Fruit fly (Drosophila melanogaster) whole organism, embryonic: ENCODE results near the gene ppk.
A peak's percentile ranks its signal among the peaks of the same experiment; 100 is the strongest.

ENCODE experiments used
- Ada2b ChIP-seq: fragments of 200-800 bp; sonication (Bioruptor generic); IDR thresholded peaks from 2 replicates; pipeline ENCODE4 v1.3.6; 2022; ENCODE audit warnings: missing biosample characterization, missing genetic modification characterization
- Bdp1 ChIP-seq: fragments of 200-800 bp; sonication (Bioruptor generic); optimal IDR thresholded peaks from 3 replicates; lab custom pipeline; 2016; ENCODE audit warnings: missing biosample characterization, missing genetic modification characterization
- CG10209 ChIP-seq: fragments of 200-800 bp; sonication (Bioruptor generic); optimal IDR thresholded peaks from 3 replicates; lab custom pipeline; 2017; ENCODE audit warnings: missing biosample characterization, mild to moderate bottlenecking, missing genetic modification characterization, missing genetic modification reagents
- CG10274 ChIP-seq: fragments of 200-800 bp; sonication (Bioruptor generic); optimal IDR thresholded peaks from 3 replicates; lab custom pipeline; 2017; ENCODE audit warnings: missing biosample characterization, mild to moderate bottlenecking, missing genetic modification characterization
- CG11723 ChIP-seq: fragments of 200-800 bp; sonication (Bioruptor generic); optimal IDR thresholded peaks from 2 replicates; lab custom pipeline; 2017; ENCODE audit warnings: missing biosample characterization, mild to moderate bottlenecking, missing genetic modification characterization
- CG12155 ChIP-seq: fragments of 200-800 bp; sonication (Bioruptor generic); optimal IDR thresholded peaks from 3 replicates; lab custom pipeline; 2016; ENCODE audit warnings: missing biosample characterization, missing genetic modification characterization
- CG13775 ChIP-seq: fragments of 200-800 bp; sonication (Bioruptor generic); optimal IDR thresholded peaks from 3 replicates; lab custom pipeline; 2017; ENCODE audit warnings: missing biosample characterization, mild to moderate bottlenecking, missing genetic modification characterization
- CG13894 ChIP-seq: fragments of 200-800 bp; sonication (Bioruptor generic); optimal IDR thresholded peaks from 3 replicates; lab custom pipeline; 2018; ENCODE audit warnings: missing biosample characterization, mild to moderate bottlenecking, missing genetic modification characterization, moderate library complexity
- CG15601 ChIP-seq: fragments of 200-800 bp; sonication (Bioruptor generic); optimal IDR thresholded peaks from 3 replicates; lab custom pipeline; 2019; ENCODE audit warnings: missing biosample characterization, mild to moderate bottlenecking, missing genetic modification characterization, moderate library complexity
- CG1602 ChIP-seq: fragments of 200-800 bp; sonication (Bioruptor generic); optimal IDR thresholded peaks from 3 replicates; lab custom pipeline; 2016; ENCODE audit warnings: missing biosample characterization, missing genetic modification characterization
- CG1832 ChIP-seq: fragments of 200-800 bp; sonication (Bioruptor generic); optimal IDR thresholded peaks from 2 replicates; lab custom pipeline; 2017; ENCODE audit warnings: missing biosample characterization, mild to moderate bottlenecking, missing genetic modification characterization, inconsistent platforms
- CG31441 ChIP-seq: fragments of 200-800 bp; sonication (Bioruptor generic); IDR thresholded peaks from 2 replicates; pipeline ENCODE4 v1.3.6; 2022; ENCODE audit warnings: missing biosample characterization, missing genetic modification characterization
- CG34422 ChIP-seq: fragments of 200-800 bp; sonication (Bioruptor generic); IDR thresholded peaks from 3 replicates; pipeline ENCODE4 v1.3.6; 2022; ENCODE audit warnings: missing biosample characterization, missing genetic modification characterization
- CG42726 ChIP-seq: fragments of 200-800 bp; sonication (Bioruptor generic); IDR thresholded peaks from 2 replicates; pipeline ENCODE4 v1.3.6; 2022; ENCODE audit warnings: missing biosample characterization, missing genetic modification characterization; ENCODE audit not compliant: partially characterized antibody
- CG4328 ChIP-seq: fragments of 200-800 bp; sonication (Bioruptor generic); optimal IDR thresholded peaks from 3 replicates; lab custom pipeline; 2017; ENCODE audit warnings: missing biosample characterization, missing genetic modification reagents, missing genetic modification characterization
- CG43689 ChIP-seq: fragments of 200-800 bp; sonication (Bioruptor generic); IDR thresholded peaks from 2 replicates; pipeline ENCODE4 v1.3.6; 2022; ENCODE audit warnings: missing biosample characterization, missing genetic modification characterization
- CG5180 ChIP-seq: fragments of 200-800 bp; sonication (Bioruptor generic); optimal IDR thresholded peaks from 3 replicates; lab custom pipeline; 2017; ENCODE audit warnings: missing biosample characterization, missing genetic modification characterization, mild to moderate bottlenecking, moderate library complexity, missing genetic modification reagents
- CG8359 ChIP-seq: fragments of 200-800 bp; sonication (Bioruptor generic); optimal IDR thresholded peaks from 2 replicates; lab custom pipeline; 2017; ENCODE audit warnings: missing biosample characterization, mild to moderate bottlenecking, missing genetic modification characterization, borderline replicate concordance
- CG9876 ChIP-seq: fragments of 200-800 bp; sonication (Bioruptor generic); optimal IDR thresholded peaks from 2 replicates; lab custom pipeline; 2016; ENCODE audit warnings: missing biosample characterization, missing genetic modification characterization
- Hr78 ChIP-seq, 2 experiments: fragments of 200-800 bp in 1 of 2; fragments of >200 bp in 1 of 2; sonication (Bioruptor generic) in 1 of 2; optimal IDR thresholded peaks; 2 replicates each; lab custom pipeline; 2017 to 2019; ENCODE audit warnings: missing biosample characterization in 2 of 2, missing genetic modification characterization in 2 of 2, mild to moderate bottlenecking in 1 of 2, moderate library complexity in 1 of 2
- Mes4 ChIP-seq: fragments of 200-800 bp; sonication (Bioruptor generic); optimal IDR thresholded peaks from 2 replicates; lab custom pipeline; 2016; ENCODE audit warnings: missing biosample characterization, missing genetic modification characterization
- NC2β ChIP-seq: fragments of 200-800 bp; sonication (Bioruptor generic); optimal IDR thresholded peaks from 2 replicates; lab custom pipeline; 2016; ENCODE audit warnings: missing biosample characterization, missing genetic modification characterization
- Oaz ChIP-seq: fragments of 200-800 bp; sonication (Bioruptor generic); IDR thresholded peaks from 2 replicates; pipeline ENCODE4 v1.3.6; 2022; ENCODE audit warnings: missing biosample characterization, missing genetic modification characterization
- bigmax ChIP-seq: fragments of 200-800 bp; sonication (Bioruptor generic); optimal IDR thresholded peaks from 2 replicates; lab custom pipeline; 2018; ENCODE audit warnings: missing biosample characterization, mild to moderate bottlenecking, missing genetic modification characterization
- br ChIP-seq: fragments of >200 bp; optimal IDR thresholded peaks from 2 replicates; lab custom pipeline; 2017
- bsh ChIP-seq, 2 experiments: fragments of 200-800 bp; sonication (Bioruptor generic); optimal IDR thresholded peaks; 2 replicates each; lab custom pipeline; 2017 to 2018; ENCODE audit warnings: mild to moderate bottlenecking in 2 of 2, missing biosample characterization in 2 of 2, missing genetic modification characterization in 2 of 2, moderate library complexity in 1 of 2
- cad ChIP-seq: fragments of >200 bp; optimal IDR thresholded peaks from 2 replicates; lab custom pipeline; 2017; ENCODE audit warnings: missing biosample characterization, missing genetic modification characterization
- chinmo ChIP-seq: fragments of 200-800 bp; sonication (Bioruptor generic); IDR thresholded peaks from 4 replicates; pipeline ENCODE4 v1.3.6; 2022; ENCODE audit warnings: missing biosample characterization, missing genetic modification characterization; ENCODE audit not compliant: partially characterized antibody
- croc ChIP-seq: fragments of 200-800 bp; sonication (Bioruptor generic); conservative IDR thresholded peaks from 3 replicates; pipeline ENCODE4 v1.3.6; 2022; ENCODE audit warnings: missing biosample characterization, missing genetic modification characterization
- cwo ChIP-seq: fragments of 200-800 bp; sonication (Bioruptor generic); optimal IDR thresholded peaks from 3 replicates; lab custom pipeline; 2017; ENCODE audit warnings: missing biosample characterization, missing genetic modification characterization, mild to moderate bottlenecking, moderate library complexity, missing genetic modification reagents
- dpn ChIP-seq, 2 experiments: fragments of 200-800 bp; sonication (Bioruptor generic); optimal IDR thresholded peaks; 3 replicates each; lab custom pipeline; 2016; ENCODE audit warnings: missing biosample characterization in 2 of 2, missing genetic modification characterization in 2 of 2
- exex ChIP-seq: fragments of 200-800 bp; sonication (Bioruptor generic); optimal IDR thresholded peaks from 4 replicates; lab custom pipeline; 2018; ENCODE audit warnings: missing biosample characterization, mild to moderate bottlenecking, missing genetic modification characterization, moderate library complexity
- gce ChIP-seq: fragments of 200-800 bp; sonication (Bioruptor generic); IDR thresholded peaks from 3 replicates; pipeline ENCODE4 v1.3.6; 2022; ENCODE audit warnings: missing biosample characterization, missing genetic modification characterization
- gcm ChIP-seq: fragments of 200-800 bp; sonication (Bioruptor generic); optimal IDR thresholded peaks from 2 replicates; lab custom pipeline; 2019; ENCODE audit warnings: missing biosample characterization, mild to moderate bottlenecking, missing genetic modification characterization, moderate library complexity
- jumu ChIP-seq: fragments of 200-800 bp; sonication (Bioruptor generic); optimal IDR thresholded peaks from 3 replicates; lab custom pipeline; 2016; ENCODE audit warnings: missing biosample characterization, missing genetic modification characterization
- kay ChIP-seq: fragments of 200-800 bp; sonication (Bioruptor generic); optimal IDR thresholded peaks from 2 replicates; lab custom pipeline; 2016; ENCODE audit warnings: missing biosample characterization, missing genetic modification characterization
- nerfin-2 ChIP-seq: fragments of 200-800 bp; sonication (Bioruptor generic); IDR thresholded peaks from 2 replicates; pipeline ENCODE4 v1.3.6; 2022; ENCODE audit warnings: missing biosample characterization, missing genetic modification characterization; ENCODE audit not compliant: partially characterized antibody
- pum ChIP-seq: fragments of 200-800 bp; sonication (Bioruptor generic); optimal IDR thresholded peaks from 2 replicates; lab custom pipeline; 2016; ENCODE audit warnings: missing biosample characterization, missing genetic modification characterization
- repo ChIP-seq: fragments of 200-800 bp; sonication (Bioruptor generic); optimal IDR thresholded peaks from 2 replicates; lab custom pipeline; 2016; ENCODE audit warnings: missing biosample characterization, missing genetic modification characterization
- rib ChIP-seq: fragments of 200-800 bp; sonication (Bioruptor generic); IDR thresholded peaks from 2 replicates; pipeline ENCODE4 v1.3.6; 2022; ENCODE audit warnings: missing biosample characterization, missing genetic modification characterization
- sc ChIP-seq, 3 experiments: fragments of >200 bp in 2 of 3; fragments of 200-800 bp in 1 of 3; sonication (Bioruptor generic) in 1 of 3; optimal IDR thresholded peaks; 2 replicates in 2 of 3; 3 replicates in 1 of 3; lab custom pipeline; 2017; ENCODE audit warnings: mild to moderate bottlenecking in 1 of 3, missing biosample characterization in 1 of 3, missing genetic modification characterization in 1 of 3, missing genetic modification reagents in 1 of 3
- sisA ChIP-seq: fragments of 200-800 bp; sonication (Bioruptor generic); IDR thresholded peaks from 2 replicates; pipeline ENCODE4 v1.3.6; 2022; ENCODE audit warnings: missing biosample characterization, missing genetic modification characterization
- slbo ChIP-seq: fragments of 200-800 bp; sonication (Bioruptor generic); IDR thresholded peaks from 2 replicates; pipeline ENCODE4 v1.3.6; 2022; ENCODE audit warnings: missing biosample characterization, missing genetic modification characterization
- sug ChIP-seq: fragments of 200-800 bp; optimal IDR thresholded peaks from 2 replicates; lab custom pipeline; 2019; ENCODE audit warnings: missing biosample characterization, mild to moderate bottlenecking, missing genetic modification characterization, moderate library complexity
- tio ChIP-seq: fragments of 200-800 bp; sonication (Bioruptor generic); optimal IDR thresholded peaks from 2 replicates; lab custom pipeline; 2017; ENCODE audit warnings: missing biosample characterization, missing genetic modification characterization, inconsistent platforms
- tll ChIP-seq, 2 experiments: fragments of 200-800 bp in 1 of 2; fragments of >200 bp in 1 of 2; sonication (Bioruptor generic) in 1 of 2; optimal IDR thresholded peaks; 2 replicates each; lab custom pipeline; 2017 to 2019; ENCODE audit warnings: missing biosample characterization in 2 of 2, missing genetic modification characterization in 2 of 2, mild to moderate bottlenecking in 1 of 2, moderate library complexity in 1 of 2
- wdn ChIP-seq: fragments of 200-800 bp; sonication (Bioruptor generic); IDR thresholded peaks from 2 replicates; pipeline ENCODE4 v1.3.6; 2022; ENCODE audit warnings: missing biosample characterization, missing genetic modification characterization
- yki ChIP-seq: fragments of >200 bp; optimal IDR thresholded peaks from 3 replicates; lab custom pipeline; 2018

Gene ppk

DNA sequence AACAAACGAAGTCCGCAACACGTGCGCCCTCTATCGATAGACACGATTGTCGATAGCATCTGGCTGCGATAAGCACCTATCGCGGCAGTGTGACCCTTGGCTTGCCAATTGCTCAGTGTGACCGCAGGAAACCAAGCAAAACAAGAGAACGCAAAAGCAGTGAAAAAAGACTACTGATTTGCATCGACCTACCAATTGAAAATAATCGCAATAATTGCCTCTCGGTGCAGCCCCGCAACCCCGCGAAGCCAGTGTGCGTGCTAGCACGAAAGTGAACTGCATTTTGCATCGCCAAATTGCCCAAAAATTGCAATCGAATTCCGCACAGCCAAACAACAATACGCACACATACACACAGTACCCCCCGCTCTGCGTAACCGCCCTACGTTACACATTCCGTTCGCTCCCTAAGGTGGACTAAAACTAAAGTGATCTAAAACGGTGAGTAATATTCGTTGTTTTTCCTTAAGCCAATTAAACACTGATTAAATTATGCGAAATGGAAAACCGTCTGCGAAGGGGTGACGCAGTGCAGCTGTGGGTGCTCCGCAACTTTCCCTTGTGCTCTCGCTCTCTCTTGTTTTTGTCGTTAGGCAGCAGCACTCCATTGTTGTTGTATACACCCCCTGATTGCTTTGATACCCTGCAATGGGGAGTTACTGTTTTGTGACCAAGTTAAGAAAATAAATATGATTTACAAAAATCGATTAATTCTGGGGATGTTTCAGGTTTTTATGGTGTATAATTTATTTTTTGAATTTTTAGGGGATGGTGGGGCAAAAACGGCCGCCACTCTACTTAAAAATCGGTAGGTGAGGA, 25.7 kb downstream of the ppk start, which contains the start of gene Rab14 (continued):
- TF ChIP-seq NC2β (GFP tag; lab: Kevin White, UChicago) (peak; percentile 44), slbo (GFP tag; lab: Robert Waterston, UW) (peak; percentile 87), Ada2b (peak; percentile 77), CG1832 (GFP tag; lab: Kevin White, UChicago) (no peak), CG13775 (peak; percentile 79), pum (GFP tag; lab: Kevin White, UChicago) (peak; percentile 64), br (lab: Kevin White, UChicago) (no peak), chinmo (peak; percentile 85; the same call in 2 of the 4 replicates), yki (lab: Kevin White, UChicago) (no peak), CG12155 (GFP tag; lab: Kevin White, UChicago) (peak; percentile 75), croc (peak; percentile 58; the same call in 2 of the 3 replicates), bigmax (GFP tag; lab: Kevin White, UChicago) (no peak), CG5180 (GFP tag; lab: Kevin White, UChicago) (peak; percentile 60), Bdp1 (GFP tag; lab: Kevin White, UChicago) (peak; percentile 34), CG31441 (GFP tag; lab: Robert Waterston, UW) (peak; percentile 70), CG13894 (peak; percentile 57), gce (GFP tag; lab: Robert Waterston, UW) (peak; percentile 82), kay (peak; percentile 75), wdn (peak; percentile 83), bsh (GFP tag; optimal IDR thresholded peaks at IDR 0.05; lab: Kevin White, UChicago) (peak; percentile 12 to 86), Hr78 (GFP tag; optimal IDR thresholded peaks at IDR 0.05; lab: Kevin White, UChicago) (no peak), CG1602 (peak; percentile 62), Oaz (GFP tag; lab: Robert Waterston, UW) (peak; percentile 59), CG15601 (tag; lab: Kevin White, UChicago) (peak; percentile 52), CG43689 (GFP tag; lab: Robert Waterston, UW) (peak; percentile 71), sug (tag; lab: Kevin White, UChicago) (peak; percentile 86), Mes4 (GFP tag; lab: Kevin White, UChicago) (peak; percentile 32), gcm (GFP tag; lab: Kevin White, UChicago) (peak; percentile 84), rib (peak; percentile 83), sc (optimal IDR thresholded peaks at IDR 0.05; lab: Kevin White, UChicago) (no peak), sc (GFP tag; optimal IDR thresholded peaks at IDR 0.05; lab: Kevin White, UChicago) (peak; percentile 67), CG4328 (GFP tag; lab: Kevin White, UChicago) (peak; percentile 61), repo (GFP tag; lab: Kevin White, UChicago) (peak; percentile 50), CG34422 (peak; percentile 90), CG10274 (GFP tag; lab: Kevin White, UChicago) (peak; percentile 48), cwo (peak; percentile 79), cad (GFP tag; lab: Kevin White, UChicago) (no peak), tio (GFP tag; lab: Kevin White, UChicago) (peak; percentile 77), nerfin-2 (GFP tag; lab: Robert Waterston, UW) (peak; percentile 91), CG10209 (GFP tag; lab: Kevin White, UChicago) (peak; percentile 81), jumu (GFP tag; lab: Kevin White, UChicago) (peak; percentile 59), CG42726 (GFP tag; lab: Robert Waterston, UW) (peak; percentile 93), CG11723 (GFP tag; lab: Kevin White, UChicago) (peak; percentile 79), sisA (GFP tag; lab: Robert Waterston, UW) (peak; percentile 71), CG8359 (GFP tag; lab: Kevin White, UChicago) (no peak), CG9876 (GFP tag; lab: Kevin White, UChicago) (peak; percentile 43), tll (GFP tag; optimal IDR thresholded peaks at IDR 0.05; lab: Kevin White, UChicago) (no peak), exex (tag; lab: Kevin White, UChicago) (peak; percentile 48), dpn (GFP tag; optimal IDR thresholded peaks at IDR 0.05; lab: Kevin White, UChicago) (peak; percentile 60 to 82)
